Worm (Caenorhabditis elegans) whole organism, mixed stage, embryonic: Measurements from ENCODE around the gene srbc-33.

Experiments used
- M03D4.4 ChIP-seq: sonication (generic microtip); optimal IDR thresholded peaks from 2 replicates; lab custom pipeline; 2017; ENCODE audit warnings: mild to moderate bottlenecking, missing genetic modification characterization, missing compliant biosample characterization
- ces-1 ChIP-seq: fragments of 150-350 bp; optimal IDR thresholded peaks from 2 replicates; lab custom pipeline; 2014; ENCODE audit warnings: missing biosample characterization, missing genetic modification reagents, missing genetic modification characterization
- elt-1 ChIP-seq: sonication (generic microtip); optimal IDR thresholded peaks from 2 replicates; lab custom pipeline; 2017; ENCODE audit warnings: missing genetic modification characterization, mild to moderate bottlenecking, missing compliant biosample characterization, antibody characterized with exemption, moderate library complexity, borderline replicate concordance; ENCODE audit not compliant: insufficient read depth
- ham-2 ChIP-seq: fragments of 200-800 bp; sonication (Bioruptor generic); optimal IDR thresholded peaks from 2 replicates; lab custom pipeline; 2018; ENCODE audit warnings: mild to moderate bottlenecking, missing genetic modification characterization, missing compliant biosample characterization
- lsy-2 ChIP-seq: fragments of 150-350 bp; optimal IDR thresholded peaks from 2 replicates; lab custom pipeline; 2014; ENCODE audit warnings: missing biosample characterization, missing genetic modification characterization
- mep-1 ChIP-seq: fragments of 150-350 bp; optimal IDR thresholded peaks from 2 replicates; lab custom pipeline; 2017; ENCODE audit warnings: missing biosample characterization, missing genetic modification reagents, missing genetic modification characterization, inconsistent platforms
- pha-4 ChIP-seq: fragments of 150-350 bp; optimal IDR thresholded peaks from 2 replicates; lab custom pipeline; 2018; ENCODE audit warnings: missing biosample characterization, missing genetic modification reagents, missing genetic modification characterization
- snpc-4 ChIP-seq: fragments of 150-350 bp; optimal IDR thresholded peaks from 2 replicates; lab custom pipeline; 2014; ENCODE audit warnings: missing biosample characterization, missing genetic modification characterization
- unc-39 ChIP-seq: fragments of 150-350 bp; optimal IDR thresholded peaks from 2 replicates; lab custom pipeline; 2014; ENCODE audit warnings: missing biosample characterization, missing genetic modification characterization
- ztf-11 ChIP-seq: fragments of 150-350 bp; optimal IDR thresholded peaks from 2 replicates; lab custom pipeline; 2014; ENCODE audit warnings: missing biosample characterization, missing genetic modification characterization

DNA sequence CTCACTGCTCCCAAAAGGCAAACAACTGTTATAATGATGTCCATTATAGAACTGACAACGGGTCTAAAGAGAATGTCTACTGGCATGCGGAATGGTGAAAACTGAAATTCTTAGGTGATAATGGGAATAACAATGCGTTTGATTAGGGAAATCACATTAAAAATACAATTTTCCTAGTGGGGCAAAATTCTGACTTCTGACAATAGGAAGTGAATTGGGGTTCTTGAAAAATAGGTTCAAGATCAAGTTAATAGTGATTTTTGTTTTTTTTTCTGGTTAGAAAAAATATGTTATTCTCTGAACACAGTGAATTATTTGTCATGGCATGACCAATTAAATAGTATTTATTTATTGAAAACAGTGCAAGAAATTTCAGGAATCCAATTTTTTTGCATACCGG lies 2.3 kb upstream of the srbc-33 start, which contains the start of gene srbc-32:
- TF ChIP-seq mep-1 (tag; lab: Kevin White, UChicago), result no peak
- TF ChIP-seq ham-2 (GFP tag; lab: Kevin White, UChicago), result no peak
- TF ChIP-seq ces-1 (GFP tag; lab: Kevin White, UChicago), result no peak
- TF ChIP-seq pha-4 (tag; lab: Kevin White, UChicago), result no peak
- TF ChIP-seq snpc-4 (tag; lab: Kevin White, UChicago), result no peak
- no peak for TF ChIP-seq ztf-11 (tag; lab: Kevin White, UChicago)
- TF ChIP-seq elt-1 (tag; lab: Kevin White, UChicago), result no peak
- TF ChIP-seq unc-39 (tag; lab: Kevin White, UChicago), result no peak
- TF ChIP-seq M03D4.4 (tag; lab: Kevin White, UChicago), result no peak
- TF ChIP-seq lsy-2 (tag; lab: Kevin White, UChicago), result no peak
